Fruit fly (Drosophila melanogaster): ENCODE results near the gene Neurochondrin.
A peak's percentile ranks its signal among the peaks of the same experiment; 100 is the strongest.

Neurochondrin gene

dm6 chr3R:6456140-6457054 is 11.8 kb upstream of the Neurochondrin start, which contains the start of gene CG9727:
CG9727 (minus strand) TSS chr3R:6456676.
- TF ChIP-seq Snoo (tag; optimal IDR thresholded peaks at IDR 0.05) (no peak), CG4496 (GFP tag; IDR thresholded peaks at IDR 0.05) (0 out of 3 replicates have a peak, but pooled peaks have one; percentile 14), CG9948 (tag; optimal IDR thresholded peaks at IDR 0.05) (no peak)

- no peak for TF ChIP-seq D1 (tag; optimal IDR thresholded peaks at IDR 0.05)
- no peak for TF ChIP-seq CG10348 (GFP tag; IDR thresholded peaks at IDR 0.05)
- TF ChIP-seq CG34367 (tag; optimal IDR thresholded peaks at IDR 0.05): no peak
- TF ChIP-seq rn (GFP tag; IDR thresholded peaks at IDR 0.05): no peak
- TF ChIP-seq Pif1A (GFP tag; optimal IDR thresholded peaks at IDR 0.05): no peak
- TF ChIP-seq CG32121 (GFP tag; IDR thresholded peaks at IDR 0.05): peak; percentile 26; the same call in 1 of the 2 replicates
- no peak for TF ChIP-seq CG9948 (tag; optimal IDR thresholded peaks at IDR 0.05)
- TF ChIP-seq Pif1B (GFP tag; optimal IDR thresholded peaks at IDR 0.05): no peak
- no peak for TF ChIP-seq CG12605 (GFP tag; IDR thresholded peaks at IDR 0.05)
- TF ChIP-seq CG8301 (tag; optimal IDR thresholded peaks at IDR 0.05): no peak
- TF ChIP-seq CG4496 (GFP tag; IDR thresholded peaks at IDR 0.05): peak; percentile 76
- peak; percentile 46 for TF ChIP-seq Snoo (tag; optimal IDR thresholded peaks at IDR 0.05)
- peak; percentile 30 for TF ChIP-seq gl (tag; optimal IDR thresholded peaks at IDR 0.05)
Observed at dm6 chr3R:6457055-6457391, 11.2 kb upstream of the Neurochondrin start, which contains the start of gene Zif. Zif (plus strand) TSS chr3R:6457088.

- TF ChIP-seq CG34367 (tag; optimal IDR thresholded peaks at IDR 0.05): no peak
- TF ChIP-seq CG14655 (GFP tag; optimal IDR thresholded peaks at IDR 0.05): no peak
- no peak for TF ChIP-seq D1 (tag; optimal IDR thresholded peaks at IDR 0.05)
- no peak for TF ChIP-seq CG17806 (tag; optimal IDR thresholded peaks at IDR 0.05)
- no peak for TF ChIP-seq CG15710 (tag; optimal IDR thresholded peaks at IDR 0.05)
Observed at dm6 chr3R:6460589-6461141, 7.6 kb upstream of the Neurochondrin start.

dm6 chr3R:6462978-6463377 is 5.3 kb upstream of the Neurochondrin start:
- no peak for TF ChIP-seq fd96Ca (GFP tag; IDR thresholded peaks at IDR 0.05)
- no peak for TF ChIP-seq D1 (tag; optimal IDR thresholded peaks at IDR 0.05)
- no peak for TF ChIP-seq CG10348 (GFP tag; IDR thresholded peaks at IDR 0.05)
- no peak for TF ChIP-seq EcR (GFP tag; optimal IDR thresholded peaks at IDR 0.05)
- TF ChIP-seq CG13204 (GFP tag; optimal IDR thresholded peaks at IDR 0.05): no peak
- no peak for TF ChIP-seq rn (GFP tag; IDR thresholded peaks at IDR 0.05)
- TF ChIP-seq CG8301 (tag; optimal IDR thresholded peaks at IDR 0.05): no peak
- no peak for TF ChIP-seq Snoo (tag; optimal IDR thresholded peaks at IDR 0.05)
- no peak for TF ChIP-seq gl (tag; optimal IDR thresholded peaks at IDR 0.05)
- no peak for TF ChIP-seq CG15710 (tag; optimal IDR thresholded peaks at IDR 0.05)
- no peak for TF ChIP-seq CG32121 (GFP tag; IDR thresholded peaks at IDR 0.05)
- no peak for TF ChIP-seq CG14655 (GFP tag; optimal IDR thresholded peaks at IDR 0.05)

dm6 chr3R:6467646-6468350 is 439 bp upstream of the Neurochondrin start:
- TF ChIP-seq rn (GFP tag; IDR thresholded peaks at IDR 0.05): no peak
- TF ChIP-seq CG9948 (tag; optimal IDR thresholded peaks at IDR 0.05): no peak
- no peak for TF ChIP-seq CG4496 (GFP tag; IDR thresholded peaks at IDR 0.05)
- TF ChIP-seq CG14655 (GFP tag; optimal IDR thresholded peaks at IDR 0.05): peak; percentile 73
- 0 out of 2 replicates have a peak, but pooled peaks have one; percentile 8 for TF ChIP-seq CG12605 (GFP tag; IDR thresholded peaks at IDR 0.05)
- no peak for TF ChIP-seq CG10348 (GFP tag; IDR thresholded peaks at IDR 0.05)
- TF ChIP-seq CG8301 (tag; optimal IDR thresholded peaks at IDR 0.05): peak; percentile 55

dm6 chr3R:6474430-6474829 is 6.2 kb downstream of the Neurochondrin start:
- no peak for TF ChIP-seq CG32121 (GFP tag; IDR thresholded peaks at IDR 0.05)
- TF ChIP-seq Snoo (tag; optimal IDR thresholded peaks at IDR 0.05): no peak
- TF ChIP-seq CG12605 (GFP tag; IDR thresholded peaks at IDR 0.05): peak; percentile 16; the same call in 1 of the 2 replicates
- TF ChIP-seq gl (tag; optimal IDR thresholded peaks at IDR 0.05): no peak
- TF ChIP-seq Pif1A (GFP tag; optimal IDR thresholded peaks at IDR 0.05): no peak
- no peak for TF ChIP-seq CG13204 (GFP tag; optimal IDR thresholded peaks at IDR 0.05)
- TF ChIP-seq CG4496 (GFP tag; IDR thresholded peaks at IDR 0.05): 0 out of 3 replicates have a peak, but pooled peaks have one; percentile 17
- no peak for TF ChIP-seq CG14655 (GFP tag; optimal IDR thresholded peaks at IDR 0.05)
- no peak for TF ChIP-seq CG9948 (tag; optimal IDR thresholded peaks at IDR 0.05)
- TF ChIP-seq CG8301 (tag; optimal IDR thresholded peaks at IDR 0.05): no peak
- no peak for TF ChIP-seq D1 (tag; optimal IDR thresholded peaks at IDR 0.05)

dm6 chr3R:6476429-6476828 is 8.2 kb downstream of the Neurochondrin start:
- TF ChIP-seq CG8301 (tag; optimal IDR thresholded peaks at IDR 0.05) (no peak), CG14655 (GFP tag; optimal IDR thresholded peaks at IDR 0.05) (no peak), CG12605 (GFP tag; IDR thresholded peaks at IDR 0.05) (no peak), CG17806 (tag; optimal IDR thresholded peaks at IDR 0.05) (no peak), EcR (GFP tag; optimal IDR thresholded peaks at IDR 0.05) (no peak), CG13204 (GFP tag; optimal IDR thresholded peaks at IDR 0.05) (no peak), Snoo (tag; optimal IDR thresholded peaks at IDR 0.05) (no peak), CG15710 (tag; optimal IDR thresholded peaks at IDR 0.05) (no peak), CG32121 (GFP tag; IDR thresholded peaks at IDR 0.05) (no peak), D1 (tag; optimal IDR thresholded peaks at IDR 0.05) (no peak), Pif1B (GFP tag; optimal IDR thresholded peaks at IDR 0.05) (no peak)

All from whole organism, pupa.